Worm (Caenorhabditis elegans) whole organism, mixed stage, embryonic: ENCODE measurements around the gene srab-25.

Experiments used
- bed-3 ChIP-seq: fragments of 200-800 bp; sonication (Bioruptor generic); optimal IDR thresholded peaks from 3 replicates; lab custom pipeline; 2018; ENCODE audit warnings: mild to moderate bottlenecking, missing genetic modification characterization, moderate library complexity, missing compliant biosample characterization
- blmp-1 ChIP-seq: fragments of 150-350 bp; optimal IDR thresholded peaks from 2 replicates; lab custom pipeline; 2014; ENCODE audit warnings: missing biosample characterization, missing genetic modification characterization
- ceh-39 ChIP-seq: fragments of 150-350 bp; optimal IDR thresholded peaks from 2 replicates; lab custom pipeline; 2014; ENCODE audit warnings: missing biosample characterization, missing genetic modification characterization
- ceh-43 ChIP-seq: fragments of 200-800 bp; sonication (Bioruptor generic); optimal IDR thresholded peaks from 2 replicates; lab custom pipeline; 2018; ENCODE audit warnings: mild to moderate bottlenecking, missing genetic modification characterization, moderate library complexity, missing compliant biosample characterization
- ceh-83 ChIP-seq: fragments of 200-800 bp; sonication (Bioruptor generic); optimal IDR thresholded peaks from 2 replicates; lab custom pipeline; 2018; ENCODE audit warnings: mild to moderate bottlenecking, missing genetic modification characterization, missing compliant biosample characterization
- ces-1 ChIP-seq: fragments of 150-350 bp; optimal IDR thresholded peaks from 2 replicates; lab custom pipeline; 2014; ENCODE audit warnings: missing biosample characterization, missing genetic modification reagents, missing genetic modification characterization
- cnd-1 ChIP-seq: fragments of 200-800 bp; sonication (Bioruptor generic); optimal IDR thresholded peaks from 2 replicates; lab custom pipeline; 2018; ENCODE audit warnings: mild to moderate bottlenecking, missing genetic modification characterization, missing compliant biosample characterization
- drap-1 ChIP-seq: fragments of 200-800 bp; sonication (Bioruptor generic); optimal IDR thresholded peaks from 3 replicates; lab custom pipeline; 2018; ENCODE audit warnings: mild to moderate bottlenecking, missing genetic modification characterization, missing compliant biosample characterization
- elt-1 ChIP-seq: sonication (generic microtip); optimal IDR thresholded peaks from 2 replicates; lab custom pipeline; 2017; ENCODE audit warnings: missing genetic modification characterization, mild to moderate bottlenecking, missing compliant biosample characterization, antibody characterized with exemption, moderate library complexity, borderline replicate concordance; ENCODE audit not compliant: insufficient read depth
- elt-3 ChIP-seq: fragments of 150-350 bp; optimal IDR thresholded peaks from 2 replicates; lab custom pipeline; 2014; ENCODE audit warnings: missing biosample characterization, missing genetic modification characterization
- flh-1 ChIP-seq: fragments of 200-800 bp; sonication (Bioruptor generic); optimal IDR thresholded peaks from 2 replicates; lab custom pipeline; 2018; ENCODE audit warnings: mild to moderate bottlenecking, missing genetic modification characterization, moderate library complexity, missing compliant biosample characterization
- ham-2 ChIP-seq: fragments of 200-800 bp; sonication (Bioruptor generic); optimal IDR thresholded peaks from 2 replicates; lab custom pipeline; 2018; ENCODE audit warnings: mild to moderate bottlenecking, missing genetic modification characterization, missing compliant biosample characterization
- lin-13 ChIP-seq: fragments of 150-350 bp; optimal IDR thresholded peaks from 2 replicates; lab custom pipeline; 2014; ENCODE audit warnings: missing biosample characterization, missing genetic modification characterization
- lin-32 ChIP-seq: fragments of 200-800 bp; sonication (Bioruptor generic); optimal IDR thresholded peaks from 2 replicates; lab custom pipeline; 2018; ENCODE audit warnings: mild to moderate bottlenecking, missing genetic modification characterization, missing compliant biosample characterization
- mab-5 ChIP-seq: fragments of 150-350 bp; optimal IDR thresholded peaks from 2 replicates; lab custom pipeline; 2014; ENCODE audit warnings: missing biosample characterization, missing genetic modification characterization
- mep-1 ChIP-seq: fragments of 150-350 bp; optimal IDR thresholded peaks from 2 replicates; lab custom pipeline; 2017; ENCODE audit warnings: missing biosample characterization, missing genetic modification reagents, missing genetic modification characterization, inconsistent platforms
- mls-2 ChIP-seq: sonication (generic microtip); optimal IDR thresholded peaks from 2 replicates; lab custom pipeline; 2016; ENCODE audit warnings: mild to moderate bottlenecking, missing genetic modification characterization, moderate library complexity, missing compliant biosample characterization
- nhr-2 ChIP-seq: fragments of 150-350 bp; optimal IDR thresholded peaks from 2 replicates; lab custom pipeline; 2014; ENCODE audit warnings: missing biosample characterization, missing genetic modification characterization
- nhr-237 ChIP-seq: fragments of 150-350 bp; optimal IDR thresholded peaks from 2 replicates; lab custom pipeline; 2014; ENCODE audit warnings: missing biosample characterization, missing genetic modification characterization
- nhr-28 ChIP-seq: fragments of 150-350 bp; optimal IDR thresholded peaks from 2 replicates; lab custom pipeline; 2014; ENCODE audit warnings: missing biosample characterization, missing genetic modification characterization
- nhr-76 ChIP-seq: sonication (generic microtip); optimal IDR thresholded peaks from 2 replicates; lab custom pipeline; 2017; ENCODE audit warnings: missing biosample characterization, missing genetic modification characterization
- pha-4 ChIP-seq: fragments of 150-350 bp; optimal IDR thresholded peaks from 2 replicates; lab custom pipeline; 2018; ENCODE audit warnings: missing biosample characterization, missing genetic modification reagents, missing genetic modification characterization
- sem-2 ChIP-seq: fragments of 200-800 bp; sonication (Bioruptor generic); optimal IDR thresholded peaks from 2 replicates; lab custom pipeline; 2018; ENCODE audit warnings: mild to moderate bottlenecking, missing genetic modification characterization, missing compliant biosample characterization
- snpc-4 ChIP-seq: fragments of 150-350 bp; optimal IDR thresholded peaks from 2 replicates; lab custom pipeline; 2014; ENCODE audit warnings: missing biosample characterization, missing genetic modification characterization
- sptf-1 ChIP-seq: sonication (generic microtip); optimal IDR thresholded peaks from 2 replicates; lab custom pipeline; 2017; ENCODE audit warnings: mild to moderate bottlenecking, missing genetic modification characterization, moderate library complexity, missing compliant biosample characterization
- tbx-8 ChIP-seq: fragments of 200-800 bp; sonication (Bioruptor generic); optimal IDR thresholded peaks from 2 replicates; lab custom pipeline; 2018; ENCODE audit warnings: mild to moderate bottlenecking, missing genetic modification characterization, moderate library complexity, missing compliant biosample characterization
- unc-120 ChIP-seq: sonication (generic microtip); optimal IDR thresholded peaks from 2 replicates; lab custom pipeline; 2017; ENCODE audit warnings: missing genetic modification characterization, missing compliant biosample characterization; ENCODE audit not compliant: poor library complexity, severe bottlenecking
- unc-39 ChIP-seq: fragments of 150-350 bp; optimal IDR thresholded peaks from 2 replicates; lab custom pipeline; 2014; ENCODE audit warnings: missing biosample characterization, missing genetic modification characterization
- unc-62 ChIP-seq: fragments of 150-350 bp; optimal IDR thresholded peaks from 2 replicates; lab custom pipeline; 2014; ENCODE audit warnings: missing biosample characterization, missing genetic modification reagents, missing genetic modification characterization
- ztf-11 ChIP-seq: fragments of 150-350 bp; optimal IDR thresholded peaks from 2 replicates; lab custom pipeline; 2014; ENCODE audit warnings: missing biosample characterization, missing genetic modification characterization

srab-25 gene

DNA sequence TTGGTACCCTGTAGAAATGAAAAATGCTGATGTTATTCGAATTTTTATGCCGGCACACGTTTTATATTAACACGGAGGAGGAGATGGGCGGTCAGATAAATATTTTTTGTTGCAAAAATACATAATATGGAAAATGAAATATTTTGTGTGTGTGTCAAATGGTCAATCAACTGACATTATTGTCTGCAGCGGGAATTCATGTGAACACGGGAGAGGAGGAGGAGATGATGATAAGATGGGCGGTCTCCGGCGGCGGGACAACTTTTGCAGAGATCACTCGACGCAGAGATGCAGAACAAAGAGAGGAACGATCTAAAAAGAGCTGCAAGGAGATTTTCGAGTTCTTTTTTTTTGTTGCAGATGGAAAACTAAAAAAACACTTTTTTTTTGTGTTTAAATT lies 30.8 kb upstream of the srab-25 start, which contains the start of gene dhs-13:
dhs-13 (minus strand) TSS at position 8 of the 400 bp plus-strand sequence.
- no peak for TF ChIP-seq cnd-1 (tag; lab: Kevin White, UChicago)
- TF ChIP-seq nhr-76 (tag; lab: Kevin White, UChicago) = no peak
- TF ChIP-seq unc-62 (GFP tag; lab: Kevin White, UChicago) = no peak
- TF ChIP-seq nhr-237 (tag; lab: Kevin White, UChicago) = no peak
- TF ChIP-seq elt-1 = peak; percentile 13
- TF ChIP-seq unc-39 = no peak
- peak; percentile 23 for TF ChIP-seq unc-120
- no peak for TF ChIP-seq lin-32 (GFP tag; lab: Kevin White, UChicago)
- TF ChIP-seq elt-3 (tag; lab: Kevin White, UChicago) = no peak

DNA sequence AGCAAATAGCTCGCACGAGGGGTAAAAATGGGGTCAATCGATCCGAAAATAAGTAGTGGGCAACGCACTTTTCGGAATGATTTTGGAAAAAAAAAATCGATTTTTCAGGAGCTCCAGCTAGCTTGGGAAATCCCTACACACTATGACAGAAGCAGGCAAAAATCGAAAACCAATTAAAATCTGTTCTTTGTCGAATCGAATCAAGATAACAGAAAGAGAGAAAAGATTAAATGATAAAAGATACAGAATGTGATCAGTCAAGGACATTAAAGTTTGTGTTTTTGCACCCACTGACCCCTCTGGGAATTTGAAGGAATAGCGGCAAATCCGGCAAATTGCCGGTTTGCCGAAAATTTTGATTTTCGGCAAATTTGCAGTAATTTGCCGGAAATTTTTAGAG lies 26.5 kb upstream of the srab-25 start:
- TF ChIP-seq ham-2 (GFP tag; lab: Kevin White, UChicago) = no peak
- TF ChIP-seq tbx-8 = no peak
- TF ChIP-seq blmp-1 (tag; lab: Kevin White, UChicago) = no peak
- no peak for TF ChIP-seq elt-1
- no peak for TF ChIP-seq unc-62 (GFP tag; lab: Kevin White, UChicago)
- no peak for TF ChIP-seq ztf-11 (tag; lab: Kevin White, UChicago)
- TF ChIP-seq ceh-43 = no peak

DNA sequence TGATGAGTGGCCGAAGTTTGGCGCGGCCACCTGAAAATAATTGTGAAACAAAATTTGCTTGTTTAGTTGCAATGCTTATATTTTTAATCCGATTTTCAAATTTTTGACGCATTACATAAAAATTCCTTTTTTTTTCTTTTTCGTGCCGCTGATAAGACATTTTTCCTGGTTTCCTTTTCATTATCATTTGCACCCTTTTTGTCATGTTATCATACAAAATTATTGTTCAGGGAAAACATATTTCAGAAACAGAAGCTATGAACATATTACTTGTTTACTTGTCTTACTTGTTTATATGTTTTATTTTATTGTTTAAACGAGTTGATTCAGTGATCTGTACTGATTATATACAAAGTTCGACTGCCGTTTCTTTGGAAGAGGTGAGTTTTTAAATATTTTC lies 19.7 kb upstream of the srab-25 start, which contains the start of gene clec-205:
clec-205 (plus strand) TSS at position 212 of the 400 bp plus-strand sequence.
- no peak for TF ChIP-seq nhr-2 (tag; lab: Kevin White, UChicago)
- no peak for TF ChIP-seq unc-39
- TF ChIP-seq nhr-28 = no peak

DNA sequence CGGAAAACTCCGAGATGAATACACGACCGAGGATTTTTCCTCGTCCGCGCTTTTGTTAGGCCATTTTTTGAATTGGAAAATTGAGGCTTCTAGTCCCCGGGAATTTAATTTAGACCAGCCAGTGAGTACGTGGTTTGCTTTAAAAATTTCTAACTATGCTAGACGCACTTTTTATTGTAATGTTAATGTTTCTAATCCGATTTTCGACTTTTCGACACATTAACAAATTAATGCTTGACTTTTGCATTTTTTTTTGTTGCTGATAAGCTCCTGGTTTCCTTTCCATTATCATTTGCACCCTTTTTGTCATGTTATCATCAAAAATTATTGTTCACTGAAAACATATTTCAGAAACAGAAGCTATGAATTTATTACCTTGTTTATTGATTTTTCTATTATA lies 15.9 kb upstream of the srab-25 start, which contains the start of gene clec-204:
clec-204 (plus strand) TSS at position 301 of the 400 bp plus-strand sequence.
- TF ChIP-seq nhr-2 (tag; lab: Kevin White, UChicago) (no peak), drap-1 (no peak), blmp-1 (tag; lab: Kevin White, UChicago) (no peak), ztf-11 (tag; lab: Kevin White, UChicago) (no peak), bed-3 (no peak), snpc-4 (no peak), lin-32 (GFP tag; lab: Kevin White, UChicago) (no peak), ceh-39 (tag; lab: Kevin White, UChicago) (no peak)

DNA sequence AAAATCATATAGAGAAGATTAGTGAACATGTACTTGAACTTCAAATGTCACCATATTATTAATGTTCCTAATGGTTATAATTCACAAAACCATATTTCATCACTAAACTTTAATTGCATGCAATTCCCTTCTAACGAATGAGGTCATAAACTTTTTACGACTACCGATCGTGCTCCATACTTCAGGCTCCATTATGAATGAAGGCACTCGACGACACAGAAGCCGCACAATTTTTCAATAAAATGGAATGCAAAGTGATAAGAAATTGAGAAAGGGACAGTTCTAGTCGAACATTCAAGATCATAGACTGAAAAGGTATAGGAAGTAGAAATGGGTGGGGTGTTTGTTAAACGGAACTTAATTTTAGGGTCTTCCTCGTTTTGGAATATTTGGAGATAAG lies 15.1 kb upstream of the srab-25 start:
- TF ChIP-seq mab-5 (tag; lab: Kevin White, UChicago) (no peak), nhr-76 (tag; lab: Kevin White, UChicago) (no peak), lin-13 (tag; lab: Kevin White, UChicago) (no peak), sem-2 (no peak), pha-4 (tag; lab: Kevin White, UChicago) (no peak), ceh-83 (GFP tag; lab: Kevin White, UChicago) (no peak)
- TF ChIP-seq, all 35 proteins: peak for 0

DNA sequence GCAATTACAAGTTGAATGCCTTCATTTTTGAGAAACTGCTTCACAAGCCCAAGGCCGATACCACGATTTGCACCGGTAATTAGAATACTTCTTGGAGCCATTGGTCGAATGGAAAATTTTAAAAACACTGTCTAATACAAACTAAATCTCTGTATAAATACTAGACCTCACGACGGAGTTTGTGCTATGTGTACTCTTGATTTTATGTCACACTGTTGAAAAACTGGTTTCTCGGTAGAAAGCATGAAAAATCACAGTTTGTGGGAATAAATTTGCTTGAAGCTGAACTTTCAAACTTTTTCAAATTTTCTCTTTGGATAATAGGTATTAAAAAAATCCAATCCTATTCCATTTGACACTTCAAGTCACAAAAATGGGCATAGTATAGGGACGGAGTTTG lies 14.6 kb upstream of the srab-25 start, which contains the start of gene ZK697.14:
ZK697.14 (minus strand) TSS at position 101 of the 400 bp plus-strand sequence.
- no peak for TF ChIP-seq flh-1 (GFP tag; lab: Kevin White, UChicago)
- TF ChIP-seq mep-1 (tag; lab: Kevin White, UChicago) = no peak
- no peak for TF ChIP-seq lin-13 (tag; lab: Kevin White, UChicago)
- TF ChIP-seq snpc-4 = no peak
- no peak for TF ChIP-seq sptf-1 (tag; lab: Kevin White, UChicago)
- no peak for TF ChIP-seq bed-3
- TF ChIP-seq nhr-2 (tag; lab: Kevin White, UChicago) = no peak
- TF ChIP-seq ces-1 (GFP tag; lab: Kevin White, UChicago) = no peak
- TF ChIP-seq blmp-1 (tag; lab: Kevin White, UChicago) = no peak
- TF ChIP-seq cnd-1 (tag; lab: Kevin White, UChicago) = no peak
- TF ChIP-seq nhr-237 (tag; lab: Kevin White, UChicago) = no peak
- TF ChIP-seq ztf-11 (tag; lab: Kevin White, UChicago) = no peak
- TF ChIP-seq tbx-8 = no peak
- TF ChIP-seq mab-5 (tag; lab: Kevin White, UChicago) = no peak
- no peak for TF ChIP-seq nhr-76 (tag; lab: Kevin White, UChicago)
- no peak for TF ChIP-seq lin-32 (GFP tag; lab: Kevin White, UChicago)
- TF ChIP-seq mls-2 (tag; lab: Kevin White, UChicago) = no peak
- no peak for TF ChIP-seq elt-1
